Worm (Caenorhabditis elegans): ENCODE results near the gene pqm-1.

DNA sequence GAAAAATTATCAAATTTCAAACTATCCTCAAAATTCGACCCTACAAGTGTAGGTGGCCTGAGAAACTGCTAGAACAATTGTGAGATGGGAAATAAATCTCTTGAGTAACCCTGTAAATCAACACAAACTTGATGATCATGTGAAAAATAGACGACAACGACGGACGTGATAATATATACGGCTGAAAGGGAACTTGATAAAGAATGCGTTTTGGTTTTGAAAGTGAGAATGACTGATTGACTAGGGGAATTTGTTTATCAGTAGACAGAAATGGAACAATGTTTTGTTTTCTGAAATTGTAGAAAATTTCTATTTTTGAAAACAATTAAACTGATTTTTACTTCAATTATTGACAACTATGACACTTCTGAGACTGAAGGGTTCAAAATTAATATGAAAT, 41.1 kb upstream of the pqm-1 start:
- TF ChIP-seq nfyb-1 (GFP tag; IDR thresholded peaks at IDR 0.05): no peak
- TF ChIP-seq ama-1 (optimal IDR thresholded peaks at IDR 0.05): no peak
- no peak for TF ChIP-seq ama-1 (GFP tag; optimal IDR thresholded peaks at IDR 0.05)
- TF ChIP-seq pbrm-1 (GFP tag; IDR thresholded peaks at IDR 0.05): no peak
- no peak for TF ChIP-seq zfh-2 (GFP tag; conservative IDR thresholded peaks at IDR 0.05)
- TF ChIP-seq ztf-25 (GFP tag; IDR thresholded peaks at IDR 0.05): no peak
- no peak for TF ChIP-seq ZK185.1 (tag; optimal IDR thresholded peaks at IDR 0.05; ENCODE audit: poor library complexity, severe bottlenecking)
- TF ChIP-seq ceh-58 (GFP tag; IDR thresholded peaks at IDR 0.05): no peak
- no peak for TF ChIP-seq T07F8.4 (tag; optimal IDR thresholded peaks at IDR 0.05)
- TF ChIP-seq Y56A3A.18 (GFP tag; IDR thresholded peaks at IDR 0.05): no peak
- no peak for TF ChIP-seq ceh-91 (GFP tag; IDR thresholded peaks at IDR 0.05)
- TF ChIP-seq madf-6 (GFP tag; IDR thresholded peaks at IDR 0.05): no peak
- no peak for TF ChIP-seq dpl-1 (GFP tag; optimal IDR thresholded peaks at IDR 0.05)
